Worm (Caenorhabditis elegans) whole organism, early embryonic: ENCODE results near the gene srlf-32.

ENCODE experiments used
- ceh-13 ChIP-seq: fragments of 200-800 bp; sonication (Bioruptor generic); optimal IDR thresholded peaks from 2 replicates; lab custom pipeline; 2018; ENCODE audit warnings: mild to moderate bottlenecking, missing genetic modification characterization, missing compliant biosample characterization
- ets-7 ChIP-seq: sonication (generic microtip); optimal IDR thresholded peaks from 2 replicates; lab custom pipeline; 2016; ENCODE audit warnings: missing genotype, missing genetic modification characterization, missing compliant biosample characterization
- sea-1 ChIP-seq: fragments of 200-800 bp; sonication (Bioruptor generic); conservative IDR thresholded peaks from 2 replicates; pipeline ENCODE4 v1.3.6; 2022; ENCODE audit warnings: missing genetic modification characterization, missing compliant biosample characterization
- tbx-37 ChIP-seq: fragments of 200-800 bp; sonication (Bioruptor generic); conservative IDR thresholded peaks from 2 replicates; pipeline ENCODE4 v1.3.6; 2022; ENCODE audit warnings: missing genetic modification reagents, missing genetic modification characterization, missing compliant biosample characterization

DNA sequence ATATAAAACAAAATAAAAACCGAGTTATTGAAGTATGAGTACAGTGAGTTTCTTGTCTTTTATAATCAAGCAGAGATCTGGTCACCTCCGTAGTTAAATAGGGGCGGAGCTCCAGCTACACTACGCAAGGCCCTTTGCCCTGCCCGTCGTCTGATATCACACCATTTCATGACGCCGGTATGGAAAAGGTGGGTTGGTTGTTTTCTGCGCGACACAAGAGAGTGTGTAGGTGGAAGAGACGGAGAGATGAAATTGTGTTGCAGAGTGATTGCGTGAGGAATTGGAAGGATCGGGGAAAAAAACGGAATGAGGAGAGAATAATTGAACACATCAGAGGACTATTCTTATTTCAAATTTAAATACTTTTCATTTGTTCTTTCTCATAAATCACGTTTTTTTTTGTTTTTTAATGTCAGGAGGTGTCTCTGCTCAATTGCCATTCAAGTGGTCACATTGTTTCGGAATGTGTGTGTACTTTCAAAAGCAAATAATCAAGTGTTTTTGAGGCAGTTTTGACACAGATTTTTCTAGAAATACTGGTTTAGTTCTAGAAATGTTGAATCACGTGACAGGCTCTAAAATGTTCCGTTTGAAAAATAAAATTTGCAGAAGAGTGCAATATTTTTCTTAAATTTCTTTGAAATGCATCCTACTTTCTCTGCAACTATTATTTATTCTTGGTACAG, 9.9 kb upstream of the srlf-32 start, which contains the start of gene ZK822.9:
- no peak for TF ChIP-seq tbx-37 (GFP tag; lab: Robert Waterston, UW)
- TF ChIP-seq sea-1: no peak
- TF ChIP-seq ceh-13 (GFP tag; lab: Kevin White, UChicago): no peak
- TF ChIP-seq ets-7: no peak
